Worm (Caenorhabditis elegans) whole organism, late embryonic: ENCODE results near the gene F44E2.10.

Experiments used
- C08G9.2 ChIP-seq: sonication (generic microtip); optimal IDR thresholded peaks from 2 replicates; lab custom pipeline; 2016; ENCODE audit warnings: mild to moderate bottlenecking, missing genetic modification characterization, moderate library complexity, missing compliant biosample characterization
- F13H6.1 ChIP-seq: sonication (generic microtip); optimal IDR thresholded peaks from 2 replicates; lab custom pipeline; 2016; ENCODE audit warnings: missing genetic modification characterization, missing compliant biosample characterization
- T23F11.4 ChIP-seq: fragments of 200-800 bp; sonication (Bioruptor generic); optimal IDR thresholded peaks from 2 replicates; lab custom pipeline; 2018; ENCODE audit warnings: mild to moderate bottlenecking, missing genetic modification characterization, missing compliant biosample characterization
- ceh-18 ChIP-seq: sonication (generic microtip); optimal IDR thresholded peaks from 2 replicates; lab custom pipeline; 2016; ENCODE audit warnings: missing genetic modification characterization, missing compliant biosample characterization
- ceh-19 ChIP-seq: fragments of 200-800 bp; sonication (Bioruptor generic); optimal IDR thresholded peaks from 2 replicates; lab custom pipeline; 2018; ENCODE audit warnings: mild to moderate bottlenecking, missing genetic modification characterization, missing compliant biosample characterization
- ceh-31 ChIP-seq: sonication (generic microtip); optimal IDR thresholded peaks from 2 replicates; lab custom pipeline; 2016; ENCODE audit warnings: missing genetic modification characterization, missing compliant biosample characterization
- ceh-34 ChIP-seq: sonication (generic microtip); optimal IDR thresholded peaks from 2 replicates; lab custom pipeline; 2016; ENCODE audit warnings: mild to moderate bottlenecking, missing genetic modification characterization, missing compliant biosample characterization
- ceh-6 ChIP-seq: fragments of 200-800 bp; sonication (Bioruptor generic); optimal IDR thresholded peaks from 2 replicates; lab custom pipeline; 2018; ENCODE audit warnings: mild to moderate bottlenecking, missing genetic modification characterization, missing compliant biosample characterization
- dve-1 ChIP-seq: sonication (generic microtip); optimal IDR thresholded peaks from 2 replicates; lab custom pipeline; 2017; ENCODE audit warnings: antibody characterized with exemption, mild to moderate bottlenecking, missing genetic modification characterization, missing compliant biosample characterization
- elt-2 ChIP-seq: sonication (generic microtip); optimal IDR thresholded peaks from 2 replicates; lab custom pipeline; 2016; ENCODE audit warnings: missing genetic modification reagents, missing genetic modification characterization, missing compliant biosample characterization
- ets-4 ChIP-seq: sonication (generic microtip); optimal IDR thresholded peaks from 2 replicates; lab custom pipeline; 2016; ENCODE audit warnings: missing genetic modification characterization, missing compliant biosample characterization
- eyg-1 ChIP-seq: sonication (generic microtip); optimal IDR thresholded peaks from 2 replicates; lab custom pipeline; 2016; ENCODE audit warnings: missing genotype, missing genetic modification characterization, missing compliant biosample characterization
- fax-1 ChIP-seq: sonication (generic microtip); optimal IDR thresholded peaks from 2 replicates; lab custom pipeline; 2016; ENCODE audit warnings: missing genotype, missing genetic modification characterization, missing compliant biosample characterization
- fkh-10 ChIP-seq: fragments of 150-350 bp; optimal IDR thresholded peaks from 2 replicates; lab custom pipeline; 2014; ENCODE audit warnings: missing biosample characterization, missing genetic modification reagents, missing genetic modification characterization
- fkh-6 ChIP-seq: sonication (generic microtip); optimal IDR thresholded peaks from 2 replicates; lab custom pipeline; 2016; ENCODE audit warnings: missing genetic modification characterization, missing compliant biosample characterization
- hlh-15 ChIP-seq: sonication (generic microtip); optimal IDR thresholded peaks from 2 replicates; lab custom pipeline; 2016; ENCODE audit warnings: missing genetic modification characterization, missing compliant biosample characterization
- hlh-30 ChIP-seq: sonication (generic microtip); optimal IDR thresholded peaks from 2 replicates; lab custom pipeline; 2017; ENCODE audit warnings: antibody characterized with exemption, missing genetic modification characterization, missing compliant biosample characterization; ENCODE audit not compliant: insufficient read depth
- lim-6 ChIP-seq: sonication (generic microtip); optimal IDR thresholded peaks from 2 replicates; lab custom pipeline; 2016; ENCODE audit warnings: missing genetic modification characterization, missing compliant biosample characterization
- madf-2 ChIP-seq: sonication (generic microtip); optimal IDR thresholded peaks from 2 replicates; lab custom pipeline; 2017; ENCODE audit warnings: missing genetic modification characterization, missing compliant biosample characterization
- npax-4 ChIP-seq: sonication (generic microtip); optimal IDR thresholded peaks from 2 replicates; lab custom pipeline; 2016; ENCODE audit warnings: missing genetic modification characterization, missing compliant biosample characterization
- pat-9 ChIP-seq: fragments of 200-800 bp; sonication (Bioruptor generic); optimal IDR thresholded peaks from 2 replicates; lab custom pipeline; 2018; ENCODE audit warnings: mild to moderate bottlenecking, missing genetic modification characterization, moderate library complexity, missing compliant biosample characterization
- pqm-1 ChIP-seq: sonication (generic microtip); optimal IDR thresholded peaks from 2 replicates; lab custom pipeline; 2016; ENCODE audit warnings: missing genetic modification characterization, missing compliant biosample characterization
- rnt-1 ChIP-seq: sonication (generic microtip); optimal IDR thresholded peaks from 2 replicates; lab custom pipeline; 2016; ENCODE audit warnings: missing genetic modification characterization, missing compliant biosample characterization
- sdc-2 ChIP-seq: sonication (generic microtip); optimal IDR thresholded peaks from 2 replicates; lab custom pipeline; 2016; ENCODE audit warnings: missing genotype, missing genetic modification characterization, missing compliant biosample characterization
- sox-2 ChIP-seq: fragments of 200-800 bp; sonication (Bioruptor generic); IDR thresholded peaks from 2 replicates; pipeline ENCODE4 v1.3.6; 2022; ENCODE audit warnings: missing genetic modification reagents, missing genetic modification characterization, missing compliant biosample characterization
- unc-3 ChIP-seq, 2 experiments: fragments of 200-800 bp in 1 of 2; sonication (Bioruptor generic) in 1 of 2; sonication (generic microtip) in 1 of 2; conservative IDR thresholded peaks in 1 of 2; optimal IDR thresholded peaks in 1 of 2; 2 replicates each; pipeline versions ENCODE4 v1.3.6 to Lab custom; 2016 to 2022; ENCODE audit warnings: missing compliant biosample characterization in 2 of 2, missing genetic modification characterization in 2 of 2, missing genetic modification reagents in 1 of 2
- unc-55 ChIP-seq: sonication (generic microtip); optimal IDR thresholded peaks from 2 replicates; lab custom pipeline; 2017; ENCODE audit warnings: missing biosample characterization, missing genetic modification reagents, missing genetic modification characterization

F44E2.10 gene

ce11 chrIII:8785426-8785825 is 45.5 kb downstream of the F44E2.10 start:
- no peak for TF ChIP-seq npax-4
- peak; percentile 58 for TF ChIP-seq hlh-30 (tag; lab: Kevin White, UChicago)
- no peak for TF ChIP-seq rnt-1
- peak; percentile 65 for TF ChIP-seq ceh-18

ce11 chrIII:8784500-8784899 is 46.4 kb downstream of the F44E2.10 start:
- TF ChIP-seq madf-2 (tag; lab: Kevin White, UChicago) (no peak), pat-9 (tag; lab: Kevin White, UChicago) (no peak), ceh-18 (peak; percentile 9)

ce11 chrIII:8782744-8783143 is 48.2 kb downstream of the F44E2.10 start:
- TF ChIP-seq unc-3 (GFP tag; conservative IDR thresholded peaks at IDR 0.05; lab: Robert Waterston, UW) (no peak), unc-3 (tag; optimal IDR thresholded peaks at IDR 0.05; lab: Kevin White, UChicago) (no peak)

ce11 chrIII:8782080-8782479 is 48.8 kb downstream of the F44E2.10 start:
- peak; percentile 14 for TF ChIP-seq ceh-31 (tag; lab: Kevin White, UChicago)
- no peak for TF ChIP-seq F13H6.1 (tag; lab: Kevin White, UChicago)

ce11 chrIII:8780473-8780872 is 50.4 kb downstream of the F44E2.10 start:
- TF ChIP-seq ceh-34 (tag; lab: Kevin White, UChicago) (no peak), hlh-30 (tag; lab: Kevin White, UChicago) (no peak), dve-1 (tag; lab: Kevin White, UChicago) (no peak), pqm-1 (no peak), ets-4 (tag; lab: Kevin White, UChicago) (no peak), ceh-19 (no peak), sox-2 (GFP tag; lab: Robert Waterston, UW) (no peak), eyg-1 (tag; lab: Kevin White, UChicago) (no peak), C08G9.2 (tag; lab: Kevin White, UChicago) (no peak), elt-2 (tag; lab: Kevin White, UChicago) (no peak), unc-55 (GFP tag; lab: Kevin White, UChicago) (no peak), ceh-6 (no peak), hlh-15 (no peak), T23F11.4 (no peak), npax-4 (no peak), sdc-2 (tag; lab: Kevin White, UChicago) (no peak), ceh-31 (tag; lab: Kevin White, UChicago) (no peak), fax-1 (tag; lab: Kevin White, UChicago) (no peak), F13H6.1 (tag; lab: Kevin White, UChicago) (no peak)

ce11 chrIII:8779912-8780311 is 51.0 kb downstream of the F44E2.10 start, which contains the start of gene K02D10.4:
K02D10.4 (minus strand) TSS chrIII:8780012.
- TF ChIP-seq fkh-10 (GFP tag; lab: Kevin White, UChicago) = no peak
- no peak for TF ChIP-seq lim-6 (tag; lab: Kevin White, UChicago)
- TF ChIP-seq fkh-6 = no peak
